Worm (Caenorhabditis elegans): ENCODE data around the gene tbc-2.

The tbc-2 gene

DNA sequence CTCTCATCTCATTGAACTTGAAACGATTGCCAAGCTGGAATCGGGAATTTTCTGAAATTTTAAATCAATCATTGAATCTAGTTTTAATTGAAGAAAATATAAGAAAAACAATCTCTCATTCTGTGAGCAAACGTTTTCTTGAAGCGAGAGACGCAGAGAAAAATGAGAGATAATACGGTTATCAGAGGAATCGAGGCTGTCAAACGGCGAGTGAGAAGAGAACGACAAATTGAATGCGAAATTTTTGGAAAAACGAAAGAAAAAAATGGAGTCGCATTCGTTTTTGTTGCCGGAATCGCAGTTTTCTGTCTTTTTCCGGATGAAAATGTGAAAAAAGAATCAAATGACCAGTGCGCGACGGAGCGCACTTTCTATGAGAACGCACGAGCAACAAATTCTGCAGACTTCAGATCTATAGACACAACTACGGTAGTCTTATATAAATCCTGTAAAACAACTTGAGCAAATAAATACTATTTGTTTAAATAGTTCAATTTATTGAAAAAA lies 46.4 kb upstream of the tbc-2 start, which contains the start of gene tex-2 (continued):
- TF ChIP-seq R02D3.7 (tag; optimal IDR thresholded peaks at IDR 0.05) (no peak), crh-2 (tag; optimal IDR thresholded peaks at IDR 0.05) (peak; percentile 9), nhr-129 (tag; optimal IDR thresholded peaks at IDR 0.05) (peak; percentile 48), fos-1 (tag; optimal IDR thresholded peaks at IDR 0.05) (peak; percentile 77)

- TF ChIP-seq lsy-2 (tag; optimal IDR thresholded peaks at IDR 0.05) = no peak
- TF ChIP-seq fos-1 (tag; optimal IDR thresholded peaks at IDR 0.05) = peak; percentile 53
Observed at ce11 chrII:5872414-5872813, 45.2 kb upstream of the tbc-2 start.

- TF ChIP-seq Y55F3AM.14 (GFP tag; optimal IDR thresholded peaks at IDR 0.05) (no peak), crh-2 (tag; optimal IDR thresholded peaks at IDR 0.05) (no peak), nhr-11 (tag; optimal IDR thresholded peaks at IDR 0.05) (no peak), gmeb-1 (tag; optimal IDR thresholded peaks at IDR 0.05) (no peak), sma-9 (GFP tag; optimal IDR thresholded peaks at IDR 0.05) (peak; percentile 16), sma-9 (tag; optimal IDR thresholded peaks at IDR 0.05) (no peak), mbf-1 (tag; optimal IDR thresholded peaks at IDR 0.05) (no peak), nhr-23 (tag; optimal IDR thresholded peaks at IDR 0.05) (no peak), unc-55 (GFP tag; optimal IDR thresholded peaks at IDR 0.05) (peak; percentile 45), sma-3 (GFP tag; optimal IDR thresholded peaks at IDR 0.05) (no peak), nhr-12 (tag; optimal IDR thresholded peaks at IDR 0.05) (no peak), skn-1 (tag; optimal IDR thresholded peaks at IDR 0.05) (no peak), R02D3.7 (tag; optimal IDR thresholded peaks at IDR 0.05) (no peak), peb-1 (tag; optimal IDR thresholded peaks at IDR 0.05) (no peak), nhr-237 (tag; optimal IDR thresholded peaks at IDR 0.05) (no peak), mab-5 (tag; optimal IDR thresholded peaks at IDR 0.05) (peak; percentile 73), sem-4 (tag; optimal IDR thresholded peaks at IDR 0.05) (no peak), nhr-129 (tag; optimal IDR thresholded peaks at IDR 0.05) (peak; percentile 23), mdl-1 (tag; optimal IDR thresholded peaks at IDR 0.05) (no peak)
Observed at ce11 chrII:5871508-5871907, 44.3 kb upstream of the tbc-2 start.

ce11 chrII:5866920-5867319 lies 39.7 kb upstream of the tbc-2 start:
- TF ChIP-seq elt-3 (tag; optimal IDR thresholded peaks at IDR 0.05) (no peak), F13H6.1 (tag; optimal IDR thresholded peaks at IDR 0.05) (no peak), ceh-82 (tag; optimal IDR thresholded peaks at IDR 0.05) (no peak), nhr-12 (tag; optimal IDR thresholded peaks at IDR 0.05) (no peak), ztf-1 (GFP tag; conservative IDR thresholded peaks at IDR 0.05) (no peak), nhr-77 (tag; optimal IDR thresholded peaks at IDR 0.05) (no peak), ZK546.5 (tag; optimal IDR thresholded peaks at IDR 0.05) (no peak), nhr-23 (tag; optimal IDR thresholded peaks at IDR 0.05) (no peak), crh-2 (tag; optimal IDR thresholded peaks at IDR 0.05) (no peak), snpc-4 (tag; optimal IDR thresholded peaks at IDR 0.05) (no peak), nhr-25 (tag; optimal IDR thresholded peaks at IDR 0.05) (no peak), ceh-16 (tag; optimal IDR thresholded peaks at IDR 0.05) (no peak), sma-3 (GFP tag; optimal IDR thresholded peaks at IDR 0.05) (no peak), ama-1 (optimal IDR thresholded peaks at IDR 0.05) (no peak)

DNA sequence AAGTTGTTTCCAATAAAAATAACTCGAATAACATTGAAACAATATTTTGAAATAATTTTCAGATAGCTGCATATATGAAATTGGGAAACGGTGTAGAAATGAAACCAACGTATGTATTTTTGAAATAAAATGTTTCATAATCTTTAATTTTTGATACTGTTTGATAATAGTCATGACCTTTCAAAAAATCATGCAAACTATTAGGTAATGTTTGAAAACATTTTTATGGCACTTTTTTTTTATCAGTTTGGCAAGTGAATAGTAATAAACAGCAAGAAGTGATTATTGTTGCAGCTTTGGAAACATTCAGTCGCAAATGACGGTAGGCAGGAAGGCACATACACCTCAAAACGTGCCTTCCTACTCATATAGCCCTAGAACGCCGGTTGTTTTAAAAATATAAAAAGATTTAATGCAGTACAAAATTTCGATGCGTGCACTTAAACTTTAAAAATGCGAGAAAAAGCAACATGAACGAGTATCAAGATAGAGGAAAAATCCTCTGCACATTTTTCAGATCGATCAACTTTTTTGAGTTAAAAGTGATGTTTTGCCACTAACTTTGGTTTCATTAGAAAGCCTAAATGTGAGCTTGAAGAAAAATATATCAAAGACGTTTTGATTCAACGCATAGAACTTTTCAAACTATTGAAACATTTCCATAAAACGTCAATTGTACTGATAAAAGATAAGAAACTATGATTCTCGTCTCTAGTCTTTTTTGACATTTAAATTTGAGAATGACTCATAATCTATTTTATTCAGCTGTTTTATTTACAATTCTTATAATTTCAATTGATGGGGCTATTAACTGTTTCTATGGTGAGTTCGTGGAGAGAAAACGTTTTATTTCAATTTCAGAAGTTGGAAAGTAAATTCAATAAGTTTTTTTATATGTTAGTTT lies 38.4 kb upstream of the tbc-2 start, which contains the start of gene F55C12.19:
Gene F55C12.19 (plus strand): TSS at position 735 of the 904 bp plus-strand sequence.
- TF ChIP-seq fos-1 (tag; optimal IDR thresholded peaks at IDR 0.05) (peak; percentile 89), elt-3 (tag; optimal IDR thresholded peaks at IDR 0.05) (no peak), C34F6.9 (tag; optimal IDR thresholded peaks at IDR 0.05) (no peak), zag-1 (tag; optimal IDR thresholded peaks at IDR 0.05) (no peak), snpc-4 (tag; optimal IDR thresholded peaks at IDR 0.05) (no peak), alr-1 (tag; optimal IDR thresholded peaks at IDR 0.05) (no peak)
